Worm (Caenorhabditis elegans): ENCODE measurements around the gene acc-3.

The acc-3 gene

ce11 chrX:4706755-4707226, 20.5 kb downstream of the acc-3 start, which contains the start of gene dhhc-10:
Gene dhhc-10 (plus strand): TSS chrX:4707176.
- no peak for TF ChIP-seq ztf-11 (tag; optimal IDR thresholded peaks at IDR 0.05)
- peak; percentile 82 for TF ChIP-seq nhr-129 (tag; optimal IDR thresholded peaks at IDR 0.05)
- peak; percentile 26 for TF ChIP-seq lin-13 (GFP tag; optimal IDR thresholded peaks at IDR 0.05)
- TF ChIP-seq ztf-1 (GFP tag; conservative IDR thresholded peaks at IDR 0.05), result no peak
- TF ChIP-seq mab-5 (tag; optimal IDR thresholded peaks at IDR 0.05), result peak; percentile 37
- TF ChIP-seq sma-9 (GFP tag; optimal IDR thresholded peaks at IDR 0.05), result peak; percentile 47
- no peak for TF ChIP-seq sma-9 (tag; optimal IDR thresholded peaks at IDR 0.05)
- TF ChIP-seq sma-3 (GFP tag; optimal IDR thresholded peaks at IDR 0.05), result no peak
- peak; percentile 80 for TF ChIP-seq crh-2 (tag; optimal IDR thresholded peaks at IDR 0.05)
- TF ChIP-seq lin-11 (tag; optimal IDR thresholded peaks at IDR 0.05), result peak; percentile 10
- peak; percentile 98 for TF ChIP-seq fos-1 (tag; optimal IDR thresholded peaks at IDR 0.05)
- no peak for TF ChIP-seq blmp-1 (tag; optimal IDR thresholded peaks at IDR 0.05; ENCODE audit: insufficient read depth)
- no peak for TF ChIP-seq unc-39 (tag; optimal IDR thresholded peaks at IDR 0.05)
- peak; percentile 69 for TF ChIP-seq F13H6.1 (tag; optimal IDR thresholded peaks at IDR 0.05)
- no peak for TF ChIP-seq nhr-6 (tag; optimal IDR thresholded peaks at IDR 0.05)
- peak; percentile 28 to 73 for TF ChIP-seq lsy-2 (tag; optimal IDR thresholded peaks at IDR 0.05)
- TF ChIP-seq unc-55 (GFP tag; optimal IDR thresholded peaks at IDR 0.05), result peak; percentile 41
- peak; percentile 68 for TF ChIP-seq C34F6.9 (tag; optimal IDR thresholded peaks at IDR 0.05)
- no peak for TF ChIP-seq nhr-237 (tag; optimal IDR thresholded peaks at IDR 0.05)
- no peak for TF ChIP-seq lin-39 (tag; optimal IDR thresholded peaks at IDR 0.05)
- peak; percentile 46 for TF ChIP-seq gmeb-1 (tag; optimal IDR thresholded peaks at IDR 0.05)

- peak; percentile 40 for TF ChIP-seq nhr-25 (tag; optimal IDR thresholded peaks at IDR 0.05)
- TF ChIP-seq unc-39 (tag; optimal IDR thresholded peaks at IDR 0.05), result no peak
- peak; percentile 64 for TF ChIP-seq blmp-1 (tag; optimal IDR thresholded peaks at IDR 0.05; ENCODE audit: insufficient read depth)
These were observed 21.6 kb downstream of the acc-3 start for ce11 chrX:4705666-4706065.

- TF ChIP-seq R02D3.7 (tag; optimal IDR thresholded peaks at IDR 0.05) (no peak), lin-13 (GFP tag; optimal IDR thresholded peaks at IDR 0.05) (no peak), nhr-77 (tag; optimal IDR thresholded peaks at IDR 0.05) (no peak), nhr-25 (tag; optimal IDR thresholded peaks at IDR 0.05) (no peak), dmd-4 (tag; optimal IDR thresholded peaks at IDR 0.05) (no peak), nhr-6 (tag; optimal IDR thresholded peaks at IDR 0.05) (no peak), crh-2 (tag; optimal IDR thresholded peaks at IDR 0.05) (no peak), peb-1 (tag; optimal IDR thresholded peaks at IDR 0.05) (no peak)
These were observed 22.4 kb downstream of the acc-3 start, which contains the start of gene aqp-8 for ce11 chrX:4704877-4705276. Gene aqp-8 (minus strand): TSS chrX:4704977.

- TF ChIP-seq sma-9 (GFP tag; optimal IDR thresholded peaks at IDR 0.05) (peak; percentile 47), sma-9 (tag; optimal IDR thresholded peaks at IDR 0.05) (no peak), C34F6.9 (tag; optimal IDR thresholded peaks at IDR 0.05) (no peak), lin-13 (GFP tag; optimal IDR thresholded peaks at IDR 0.05) (no peak), ZK546.5 (tag; optimal IDR thresholded peaks at IDR 0.05) (no peak), elt-1 (tag; optimal IDR thresholded peaks at IDR 0.05) (no peak), lsy-2 (tag; optimal IDR thresholded peaks at IDR 0.05) (no peak), nhr-11 (tag; optimal IDR thresholded peaks at IDR 0.05) (no peak), nhr-21 (tag; optimal IDR thresholded peaks at IDR 0.05) (no peak), ama-1 (optimal IDR thresholded peaks at IDR 0.05) (no peak), nhr-25 (tag; optimal IDR thresholded peaks at IDR 0.05) (no peak), crh-2 (tag; optimal IDR thresholded peaks at IDR 0.05) (peak; percentile 23), peb-1 (tag; optimal IDR thresholded peaks at IDR 0.05) (no peak), fos-1 (tag; optimal IDR thresholded peaks at IDR 0.05) (peak; percentile 69), gmeb-1 (tag; optimal IDR thresholded peaks at IDR 0.05) (peak; percentile 5)
These were observed 27.2 kb downstream of the acc-3 start for ce11 chrX:4700083-4700482.

- no peak for TF ChIP-seq blmp-1 (tag; optimal IDR thresholded peaks at IDR 0.05; ENCODE audit: insufficient read depth)
- peak; percentile 57 for TF ChIP-seq nhr-129 (tag; optimal IDR thresholded peaks at IDR 0.05)
- peak; percentile 46 for TF ChIP-seq unc-55 (GFP tag; optimal IDR thresholded peaks at IDR 0.05)
- no peak for TF ChIP-seq fos-1 (tag; optimal IDR thresholded peaks at IDR 0.05)
- TF ChIP-seq sma-3 (GFP tag; optimal IDR thresholded peaks at IDR 0.05), result peak; percentile 18
- TF ChIP-seq ceh-82 (tag; optimal IDR thresholded peaks at IDR 0.05), result no peak
- TF ChIP-seq nhr-11 (tag; optimal IDR thresholded peaks at IDR 0.05), result no peak
- TF ChIP-seq ceh-16 (tag; optimal IDR thresholded peaks at IDR 0.05), result peak; percentile 71
- TF ChIP-seq nhr-25 (tag; optimal IDR thresholded peaks at IDR 0.05), result peak; percentile 34
- TF ChIP-seq mbf-1 (tag; optimal IDR thresholded peaks at IDR 0.05), result no peak
- TF ChIP-seq nhr-77 (tag; optimal IDR thresholded peaks at IDR 0.05), result no peak
- TF ChIP-seq sem-4 (tag; optimal IDR thresholded peaks at IDR 0.05), result no peak
- no peak for TF ChIP-seq ama-1 (optimal IDR thresholded peaks at IDR 0.05)
- no peak for TF ChIP-seq zag-1 (tag; optimal IDR thresholded peaks at IDR 0.05)
- TF ChIP-seq ztf-1 (GFP tag; conservative IDR thresholded peaks at IDR 0.05), result no peak
- no peak for TF ChIP-seq mab-5 (tag; optimal IDR thresholded peaks at IDR 0.05)
- TF ChIP-seq R02D3.7 (tag; optimal IDR thresholded peaks at IDR 0.05), result no peak
- TF ChIP-seq snpc-4 (tag; optimal IDR thresholded peaks at IDR 0.05), result peak; percentile 52
- TF ChIP-seq lin-13 (GFP tag; optimal IDR thresholded peaks at IDR 0.05), result peak; percentile 39
- TF ChIP-seq crh-2 (tag; optimal IDR thresholded peaks at IDR 0.05), result no peak
- no peak for TF ChIP-seq alr-1 (tag; optimal IDR thresholded peaks at IDR 0.05)
- peak; percentile 42 for TF ChIP-seq C34F6.9 (tag; optimal IDR thresholded peaks at IDR 0.05)
- TF ChIP-seq peb-1 (tag; optimal IDR thresholded peaks at IDR 0.05), result no peak
- no peak for TF ChIP-seq nhr-237 (tag; optimal IDR thresholded peaks at IDR 0.05)
- TF ChIP-seq lin-11 (tag; optimal IDR thresholded peaks at IDR 0.05), result peak; percentile 41
- no peak for TF ChIP-seq gmeb-1 (tag; optimal IDR thresholded peaks at IDR 0.05)
- no peak for TF ChIP-seq ZK546.5 (tag; optimal IDR thresholded peaks at IDR 0.05)
- no peak for TF ChIP-seq elt-3 (tag; optimal IDR thresholded peaks at IDR 0.05)
- no peak for TF ChIP-seq aly-2 (tag; optimal IDR thresholded peaks at IDR 0.05)
- TF ChIP-seq dmd-4 (tag; optimal IDR thresholded peaks at IDR 0.05), result no peak
These were observed 27.8 kb downstream of the acc-3 start, which contains the start of gene hyl-2 for ce11 chrX:4699411-4700050. Gene hyl-2 (minus strand): TSS chrX:4699461.

All from whole organism, L2 larva.